Worm (Caenorhabditis elegans) whole organism, mixed stage, embryonic: ENCODE measurements around the gene lin-1.
A peak's percentile ranks its signal among the peaks of the same experiment; 100 is the strongest.

Experiments
- M03D4.4 ChIP-seq: sonication (generic microtip); optimal IDR thresholded peaks from 2 replicates; lab custom pipeline; 2017; ENCODE audit warnings: mild to moderate bottlenecking, missing genetic modification characterization, missing compliant biosample characterization
- bed-3 ChIP-seq: fragments of 200-800 bp; sonication (Bioruptor generic); optimal IDR thresholded peaks from 3 replicates; lab custom pipeline; 2018; ENCODE audit warnings: mild to moderate bottlenecking, missing genetic modification characterization, moderate library complexity, missing compliant biosample characterization
- blmp-1 ChIP-seq: fragments of 150-350 bp; optimal IDR thresholded peaks from 2 replicates; lab custom pipeline; 2014; ENCODE audit warnings: missing biosample characterization, missing genetic modification characterization
- ceh-39 ChIP-seq: fragments of 150-350 bp; optimal IDR thresholded peaks from 2 replicates; lab custom pipeline; 2014; ENCODE audit warnings: missing biosample characterization, missing genetic modification characterization
- ceh-43 ChIP-seq: fragments of 200-800 bp; sonication (Bioruptor generic); optimal IDR thresholded peaks from 2 replicates; lab custom pipeline; 2018; ENCODE audit warnings: mild to moderate bottlenecking, missing genetic modification characterization, moderate library complexity, missing compliant biosample characterization
- ces-1 ChIP-seq: fragments of 150-350 bp; optimal IDR thresholded peaks from 2 replicates; lab custom pipeline; 2014; ENCODE audit warnings: missing biosample characterization, missing genetic modification reagents, missing genetic modification characterization
- cnd-1 ChIP-seq: fragments of 200-800 bp; sonication (Bioruptor generic); optimal IDR thresholded peaks from 2 replicates; lab custom pipeline; 2018; ENCODE audit warnings: mild to moderate bottlenecking, missing genetic modification characterization, missing compliant biosample characterization
- drap-1 ChIP-seq: fragments of 200-800 bp; sonication (Bioruptor generic); optimal IDR thresholded peaks from 3 replicates; lab custom pipeline; 2018; ENCODE audit warnings: mild to moderate bottlenecking, missing genetic modification characterization, missing compliant biosample characterization
- elt-1 ChIP-seq: sonication (generic microtip); optimal IDR thresholded peaks from 2 replicates; lab custom pipeline; 2017; ENCODE audit warnings: missing genetic modification characterization, mild to moderate bottlenecking, missing compliant biosample characterization, antibody characterized with exemption, moderate library complexity, borderline replicate concordance; ENCODE audit not compliant: insufficient read depth
- elt-3 ChIP-seq: fragments of 150-350 bp; optimal IDR thresholded peaks from 2 replicates; lab custom pipeline; 2014; ENCODE audit warnings: missing biosample characterization, missing genetic modification characterization
- flh-1 ChIP-seq: fragments of 200-800 bp; sonication (Bioruptor generic); optimal IDR thresholded peaks from 2 replicates; lab custom pipeline; 2018; ENCODE audit warnings: mild to moderate bottlenecking, missing genetic modification characterization, moderate library complexity, missing compliant biosample characterization
- ham-2 ChIP-seq: fragments of 200-800 bp; sonication (Bioruptor generic); optimal IDR thresholded peaks from 2 replicates; lab custom pipeline; 2018; ENCODE audit warnings: mild to moderate bottlenecking, missing genetic modification characterization, missing compliant biosample characterization
- hlh-1 ChIP-seq: fragments of 150-350 bp; optimal IDR thresholded peaks from 2 replicates; lab custom pipeline; 2014; ENCODE audit warnings: missing biosample characterization, missing genetic modification reagents, missing genetic modification characterization
- lin-13 ChIP-seq: fragments of 150-350 bp; optimal IDR thresholded peaks from 2 replicates; lab custom pipeline; 2014; ENCODE audit warnings: missing biosample characterization, missing genetic modification characterization
- lin-32 ChIP-seq: fragments of 200-800 bp; sonication (Bioruptor generic); optimal IDR thresholded peaks from 2 replicates; lab custom pipeline; 2018; ENCODE audit warnings: mild to moderate bottlenecking, missing genetic modification characterization, missing compliant biosample characterization
- lsy-2 ChIP-seq: fragments of 150-350 bp; optimal IDR thresholded peaks from 2 replicates; lab custom pipeline; 2014; ENCODE audit warnings: missing biosample characterization, missing genetic modification characterization
- mab-5 ChIP-seq: fragments of 150-350 bp; optimal IDR thresholded peaks from 2 replicates; lab custom pipeline; 2014; ENCODE audit warnings: missing biosample characterization, missing genetic modification characterization
- mep-1 ChIP-seq: fragments of 150-350 bp; optimal IDR thresholded peaks from 2 replicates; lab custom pipeline; 2017; ENCODE audit warnings: missing biosample characterization, missing genetic modification reagents, missing genetic modification characterization, inconsistent platforms
- mls-2 ChIP-seq: sonication (generic microtip); optimal IDR thresholded peaks from 2 replicates; lab custom pipeline; 2016; ENCODE audit warnings: mild to moderate bottlenecking, missing genetic modification characterization, moderate library complexity, missing compliant biosample characterization
- nhr-12 ChIP-seq: fragments of 150-350 bp; optimal IDR thresholded peaks from 2 replicates; lab custom pipeline; 2014; ENCODE audit warnings: missing biosample characterization, missing genetic modification characterization
- nhr-2 ChIP-seq: fragments of 150-350 bp; optimal IDR thresholded peaks from 2 replicates; lab custom pipeline; 2014; ENCODE audit warnings: missing biosample characterization, missing genetic modification characterization
- nhr-237 ChIP-seq: fragments of 150-350 bp; optimal IDR thresholded peaks from 2 replicates; lab custom pipeline; 2014; ENCODE audit warnings: missing biosample characterization, missing genetic modification characterization
- nhr-28 ChIP-seq: fragments of 150-350 bp; optimal IDR thresholded peaks from 2 replicates; lab custom pipeline; 2014; ENCODE audit warnings: missing biosample characterization, missing genetic modification characterization
- nhr-76 ChIP-seq: sonication (generic microtip); optimal IDR thresholded peaks from 2 replicates; lab custom pipeline; 2017; ENCODE audit warnings: missing biosample characterization, missing genetic modification characterization
- sem-2 ChIP-seq: fragments of 200-800 bp; sonication (Bioruptor generic); optimal IDR thresholded peaks from 2 replicates; lab custom pipeline; 2018; ENCODE audit warnings: mild to moderate bottlenecking, missing genetic modification characterization, missing compliant biosample characterization
- snpc-4 ChIP-seq: fragments of 150-350 bp; optimal IDR thresholded peaks from 2 replicates; lab custom pipeline; 2014; ENCODE audit warnings: missing biosample characterization, missing genetic modification characterization
- sptf-1 ChIP-seq: sonication (generic microtip); optimal IDR thresholded peaks from 2 replicates; lab custom pipeline; 2017; ENCODE audit warnings: mild to moderate bottlenecking, missing genetic modification characterization, moderate library complexity, missing compliant biosample characterization
- tbx-8 ChIP-seq: fragments of 200-800 bp; sonication (Bioruptor generic); optimal IDR thresholded peaks from 2 replicates; lab custom pipeline; 2018; ENCODE audit warnings: mild to moderate bottlenecking, missing genetic modification characterization, moderate library complexity, missing compliant biosample characterization
- unc-39 ChIP-seq: fragments of 150-350 bp; optimal IDR thresholded peaks from 2 replicates; lab custom pipeline; 2014; ENCODE audit warnings: missing biosample characterization, missing genetic modification characterization
- unc-62 ChIP-seq: fragments of 150-350 bp; optimal IDR thresholded peaks from 2 replicates; lab custom pipeline; 2014; ENCODE audit warnings: missing biosample characterization, missing genetic modification reagents, missing genetic modification characterization
- zip-8 ChIP-seq: fragments of 150-350 bp; optimal IDR thresholded peaks from 2 replicates; lab custom pipeline; 2014; ENCODE audit warnings: missing biosample characterization, missing genetic modification characterization
- ztf-11 ChIP-seq: fragments of 150-350 bp; optimal IDR thresholded peaks from 2 replicates; lab custom pipeline; 2014; ENCODE audit warnings: missing biosample characterization, missing genetic modification characterization

The lin-1 gene

ce11 chrIV:2300186-2300585, at the start of gene lin-1:
Gene lin-1, minus strand, starts transcription at chrIV:2300286.
- TF ChIP-seq M03D4.4 (tag; lab: Kevin White, UChicago) (no peak), bed-3 (GFP tag; lab: Kevin White, UChicago) (no peak), sem-2 (GFP tag; lab: Kevin White, UChicago) (no peak), unc-62 (GFP tag; lab: Kevin White, UChicago) (no peak), ztf-11 (tag; lab: Kevin White, UChicago) (no peak), nhr-12 (tag; lab: Kevin White, UChicago) (no peak), nhr-28 (tag; lab: Kevin White, UChicago) (no peak), flh-1 (no peak), mep-1 (tag; lab: Kevin White, UChicago) (no peak)
- TF ChIP-seq, all 35 proteins: peak for 0

DNA sequence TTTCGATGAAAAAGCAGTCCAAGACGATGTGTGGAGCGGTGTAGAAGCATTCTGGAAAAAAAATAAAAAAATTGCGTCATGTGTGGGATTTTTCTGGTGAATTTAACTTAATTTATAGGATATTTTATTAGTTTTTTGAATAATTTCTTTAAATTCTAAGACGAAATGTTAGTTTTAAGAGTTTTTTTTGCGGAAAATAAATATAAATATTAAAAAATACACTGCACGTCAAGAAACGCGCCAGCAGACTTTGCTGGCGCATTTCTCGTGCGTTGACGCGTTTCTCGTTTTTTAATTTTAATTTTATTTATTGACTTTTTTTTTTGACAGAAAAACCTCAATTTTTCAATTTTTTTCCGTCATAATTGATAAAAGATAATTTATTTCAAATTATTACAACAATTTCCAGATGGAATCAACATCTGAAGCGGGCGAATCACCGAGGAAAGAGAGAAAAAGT, 48.8 kb upstream of the lin-1 start, which contains the start of the genes ppgn-1 and tftc-1:
Gene ppgn-1, minus strand, starts transcription at position 51 of the 460 bp plus-strand sequence.
Gene tftc-1, plus strand, starts transcription at position 410 of the 460 bp plus-strand sequence.
- TF ChIP-seq drap-1 (GFP tag; lab: Kevin White, UChicago), result no peak
- TF ChIP-seq mep-1 (tag; lab: Kevin White, UChicago), result peak; percentile 28
- TF ChIP-seq blmp-1 (tag; lab: Kevin White, UChicago), result no peak
- TF ChIP-seq lin-13 (tag; lab: Kevin White, UChicago), result peak; percentile 13
- no peak for TF ChIP-seq cnd-1 (tag; lab: Kevin White, UChicago)
- peak; percentile 81 for TF ChIP-seq ces-1

ce11 chrIV:2334012-2334411, 33.9 kb upstream of the lin-1 start:
- TF ChIP-seq lsy-2 (tag; lab: Kevin White, UChicago), result peak; percentile 67
- no peak for TF ChIP-seq nhr-12 (tag; lab: Kevin White, UChicago)

DNA sequence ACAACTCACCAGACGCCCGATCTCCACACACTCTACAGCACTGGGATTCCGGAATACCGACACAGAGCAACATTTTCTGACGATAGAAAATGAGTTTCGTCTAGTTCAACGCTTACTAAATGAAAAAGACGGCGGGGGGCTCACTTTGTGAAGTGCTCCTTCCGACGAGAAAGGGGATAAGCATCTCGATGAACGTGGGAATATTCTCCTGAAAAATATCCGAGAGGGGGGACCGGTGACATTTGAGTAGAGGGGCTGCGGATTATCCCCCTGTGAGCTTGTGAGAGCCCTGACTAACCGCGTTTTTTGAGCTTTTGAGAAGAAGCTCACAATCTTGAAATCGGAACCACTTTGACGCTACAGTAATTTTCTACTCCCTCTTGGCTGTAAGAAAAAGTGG, 29.5 kb upstream of the lin-1 start, which contains the start of gene nhr-236:
Gene nhr-236, minus strand, starts transcription at position 101 of the 400 bp plus-strand sequence.
- TF ChIP-seq nhr-76 (no peak), nhr-28 (tag; lab: Kevin White, UChicago) (no peak), nhr-237 (tag; lab: Kevin White, UChicago) (no peak), snpc-4 (no peak), mab-5 (tag; lab: Kevin White, UChicago) (no peak), tbx-8 (GFP tag; lab: Kevin White, UChicago) (no peak), lsy-2 (tag; lab: Kevin White, UChicago) (no peak), lin-13 (tag; lab: Kevin White, UChicago) (no peak), zip-8 (tag; lab: Kevin White, UChicago) (no peak), ham-2 (GFP tag; lab: Kevin White, UChicago) (no peak), unc-39 (tag; lab: Kevin White, UChicago) (no peak), sem-2 (GFP tag; lab: Kevin White, UChicago) (no peak), mep-1 (tag; lab: Kevin White, UChicago) (no peak), hlh-1 (tag; lab: Kevin White, UChicago) (no peak), elt-1 (tag; lab: Kevin White, UChicago) (no peak), ztf-11 (tag; lab: Kevin White, UChicago) (no peak), nhr-2 (tag; lab: Kevin White, UChicago) (no peak), flh-1 (no peak), ceh-43 (GFP tag; lab: Kevin White, UChicago) (no peak), elt-3 (tag; lab: Kevin White, UChicago) (no peak)
- TF ChIP-seq, all 35 proteins: peak for 0

DNA sequence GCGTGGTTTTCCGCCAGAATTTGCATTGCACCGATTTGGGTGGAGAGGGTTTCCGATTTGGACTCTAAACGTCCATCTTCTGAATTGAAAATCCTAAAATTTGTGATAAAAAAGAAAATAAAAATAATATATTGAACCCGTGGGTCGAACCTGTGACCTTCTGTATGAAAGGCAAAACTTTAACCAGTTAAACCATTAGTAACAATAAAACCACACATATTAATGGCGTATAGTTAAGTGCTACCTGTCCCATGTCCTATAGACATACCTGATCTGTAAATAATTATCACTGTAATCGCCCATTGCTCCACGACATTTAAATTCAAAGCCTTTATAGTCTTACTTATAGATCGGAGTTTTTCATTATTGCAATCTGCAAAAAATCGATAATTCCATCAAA, 27.2 kb upstream of the lin-1 start:
- TF ChIP-seq ham-2 (GFP tag; lab: Kevin White, UChicago), result no peak
- TF ChIP-seq ces-1, result no peak
- TF ChIP-seq ceh-39 (tag; lab: Kevin White, UChicago), result no peak
- no peak for TF ChIP-seq snpc-4
- TF ChIP-seq nhr-76, result no peak
- TF ChIP-seq nhr-28 (tag; lab: Kevin White, UChicago), result no peak

DNA sequence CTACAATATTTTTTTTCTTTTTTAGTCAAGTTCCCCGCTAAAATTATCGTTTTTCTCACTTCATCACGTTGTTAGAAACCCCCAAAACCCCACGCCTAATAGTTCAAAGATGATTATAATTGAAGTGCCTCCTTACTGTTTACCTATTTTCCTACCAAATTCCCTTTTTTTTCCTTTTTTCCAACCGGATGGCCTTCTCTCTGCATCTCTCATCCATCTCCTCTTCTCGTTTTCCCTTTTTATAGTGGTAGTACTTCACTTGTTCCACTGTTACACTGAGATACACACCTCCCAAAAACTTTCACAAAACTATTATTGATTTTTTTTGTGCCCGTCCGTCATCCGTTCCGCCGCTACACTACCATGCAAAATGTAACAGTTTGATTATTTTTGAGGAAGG, 22.9 kb upstream of the lin-1 start, which contains the start of gene nsy-4:
Gene nsy-4, plus strand, starts transcription at position 274 of the 400 bp plus-strand sequence.
- TF ChIP-seq mls-2 (tag; lab: Kevin White, UChicago), result no peak
- TF ChIP-seq ceh-39 (tag; lab: Kevin White, UChicago), result no peak
- no peak for TF ChIP-seq hlh-1 (tag; lab: Kevin White, UChicago)
- no peak for TF ChIP-seq lin-32 (GFP tag; lab: Kevin White, UChicago)
- TF ChIP-seq sptf-1 (tag; lab: Kevin White, UChicago), result no peak
- no peak for TF ChIP-seq elt-3 (tag; lab: Kevin White, UChicago)
- TF ChIP-seq ceh-43 (GFP tag; lab: Kevin White, UChicago), result no peak
- TF ChIP-seq ztf-11 (tag; lab: Kevin White, UChicago), result no peak
- no peak for TF ChIP-seq lsy-2 (tag; lab: Kevin White, UChicago)
- no peak for TF ChIP-seq snpc-4
